Fruit fly (Drosophila melanogaster) whole organism, pupa: ENCODE data around the gene CG14244.

ENCODE experiments used
- CG10348 ChIP-seq: fragments of 200-800 bp; sonication (Bioruptor generic); IDR thresholded peaks from 2 replicates; pipeline ENCODE4 v1.3.6; 2022; ENCODE audit warnings: missing biosample characterization, missing genetic modification characterization
- CG12605 ChIP-seq: fragments of 200-800 bp; sonication (Bioruptor generic); IDR thresholded peaks from 2 replicates; pipeline ENCODE4 v1.3.6; 2022; ENCODE audit warnings: missing biosample characterization, missing genetic modification characterization
- CG14655 ChIP-seq: fragments of 200-800 bp; sonication (Bioruptor generic); optimal IDR thresholded peaks from 3 replicates; lab custom pipeline; 2017; ENCODE audit warnings: mild to moderate bottlenecking, missing biosample characterization, missing genetic modification reagents, missing genetic modification characterization
- CG15710 ChIP-seq: fragments of 200-800 bp; sonication (Bioruptor generic); optimal IDR thresholded peaks from 2 replicates; lab custom pipeline; 2018; ENCODE audit warnings: missing biosample characterization, mild to moderate bottlenecking, missing genetic modification characterization, moderate library complexity
- CG17806 ChIP-seq: fragments of 200-800 bp; sonication (Bioruptor generic); optimal IDR thresholded peaks from 2 replicates; lab custom pipeline; 2018; ENCODE audit warnings: missing biosample characterization, mild to moderate bottlenecking, missing genetic modification characterization, moderate library complexity
- CG32121 ChIP-seq: fragments of 200-800 bp; sonication (Bioruptor generic); IDR thresholded peaks from 2 replicates; pipeline ENCODE4 v1.3.6; 2022; ENCODE audit warnings: missing biosample characterization, missing genetic modification characterization
- CG34367 ChIP-seq: fragments of 200-800 bp; sonication (Bioruptor generic); optimal IDR thresholded peaks from 2 replicates; lab custom pipeline; 2018; ENCODE audit warnings: missing biosample characterization, mild to moderate bottlenecking, missing genetic modification characterization
- CG4496 ChIP-seq: fragments of 200-800 bp; sonication (Bioruptor generic); IDR thresholded peaks from 3 replicates; pipeline ENCODE4 v1.3.6; 2022; ENCODE audit warnings: missing biosample characterization, missing genetic modification characterization
- CG8159 ChIP-seq: fragments of 200-800 bp; sonication (Bioruptor generic); optimal IDR thresholded peaks from 3 replicates; lab custom pipeline; 2018; ENCODE audit warnings: missing biosample characterization, mild to moderate bottlenecking, missing genetic modification characterization, moderate library complexity
- CG8301 ChIP-seq: fragments of 200-800 bp; sonication (Bioruptor generic); optimal IDR thresholded peaks from 2 replicates; lab custom pipeline; 2018; ENCODE audit warnings: missing biosample characterization, mild to moderate bottlenecking, missing genetic modification characterization
- CG9948 ChIP-seq: fragments of 200-800 bp; sonication (Bioruptor generic); optimal IDR thresholded peaks from 2 replicates; lab custom pipeline; 2018; ENCODE audit warnings: missing biosample characterization, mild to moderate bottlenecking, missing genetic modification characterization, moderate library complexity
- D1 ChIP-seq: fragments of 200-800 bp; sonication (Bioruptor generic); optimal IDR thresholded peaks from 2 replicates; lab custom pipeline; 2018; ENCODE audit warnings: missing biosample characterization, mild to moderate bottlenecking, missing genetic modification characterization, moderate library complexity
- EcR ChIP-seq: fragments of 200-800 bp; sonication (Bioruptor generic); optimal IDR thresholded peaks from 3 replicates; lab custom pipeline; 2019; ENCODE audit warnings: missing biosample characterization, missing genetic modification characterization, mild to moderate bottlenecking, moderate library complexity, missing genetic modification reagents
- Ets98B ChIP-seq: fragments of 200-800 bp; sonication (Bioruptor generic); IDR thresholded peaks from 2 replicates; pipeline ENCODE4 v1.3.6; 2022; ENCODE audit warnings: missing biosample characterization, missing genetic modification characterization
- Pif1A ChIP-seq: fragments of 200-800 bp; sonication (Bioruptor generic); optimal IDR thresholded peaks from 3 replicates; lab custom pipeline; 2016; ENCODE audit warnings: missing biosample characterization, missing genetic modification characterization
- Pif1B ChIP-seq: fragments of 200-800 bp; sonication (Bioruptor generic); optimal IDR thresholded peaks from 3 replicates; lab custom pipeline; 2016; ENCODE audit warnings: missing biosample characterization, missing genetic modification characterization
- Snoo ChIP-seq: fragments of 200-800 bp; sonication (Bioruptor generic); optimal IDR thresholded peaks from 3 replicates; lab custom pipeline; 2017; ENCODE audit warnings: missing biosample characterization, mild to moderate bottlenecking, missing genetic modification characterization, inconsistent platforms
- fd96Ca ChIP-seq: fragments of 200-800 bp; sonication (Bioruptor generic); IDR thresholded peaks from 3 replicates; pipeline ENCODE4 v1.3.6; 2022; ENCODE audit warnings: missing biosample characterization, missing genetic modification characterization
- gl ChIP-seq: fragments of 200-800 bp; sonication (Bioruptor generic); optimal IDR thresholded peaks from 2 replicates; lab custom pipeline; 2018; ENCODE audit warnings: missing biosample characterization, mild to moderate bottlenecking, missing genetic modification characterization
- rn ChIP-seq: fragments of 200-800 bp; sonication (Bioruptor generic); IDR thresholded peaks from 2 replicates; pipeline ENCODE4 v1.3.6; 2022; ENCODE audit warnings: missing biosample characterization, missing genetic modification characterization

CG14244 gene

dm6 chr3R:26717295-26717694 is 8.6 kb upstream of the CG14244 start, which contains the start of gene CG6425:
CG6425 (minus strand) TSS chr3R:26717389.
- TF ChIP-seq CG17806 (tag; lab: Kevin White, UChicago) (peak; percentile 23), gl (tag; lab: Kevin White, UChicago) (no peak), CG8159 (peak; percentile 31), Snoo (tag; lab: Kevin White, UChicago) (no peak), CG10348 (no peak), rn (GFP tag; lab: Robert Waterston, UW) (no peak), CG12605 (no peak), CG15710 (peak; percentile 54), CG4496 (GFP tag; lab: Robert Waterston, UW) (0 out of 3 replicates have a peak, but pooled peaks have one; percentile 21), CG34367 (tag; lab: Kevin White, UChicago) (peak; percentile 13), D1 (no peak), CG9948 (tag; lab: Kevin White, UChicago) (peak; percentile 12)
- TF ChIP-seq, all 21 proteins: peak for 6

dm6 chr3R:26717864-26718263 is 8.1 kb upstream of the CG14244 start, which contains the start of gene Yif1:
Yif1 (plus strand) TSS chr3R:26717871.
- TF ChIP-seq gl (tag; lab: Kevin White, UChicago) (no peak), EcR (GFP tag; lab: Kevin White, UChicago) (no peak), CG8159 (no peak), CG9948 (tag; lab: Kevin White, UChicago) (no peak), CG14655 (GFP tag; lab: Kevin White, UChicago) (no peak), fd96Ca (0 out of 3 replicates have a peak, but pooled peaks have one; percentile 8), Pif1B (GFP tag; lab: Kevin White, UChicago) (no peak), CG34367 (tag; lab: Kevin White, UChicago) (no peak)
- TF ChIP-seq, all 21 proteins: peak for 1

dm6 chr3R:26724977-26725612 is 838 bp upstream of the CG14244 start, which contains the start of gene CG6420:
CG6420 (minus strand) TSS chr3R:26725216.
- TF ChIP-seq CG4496 (GFP tag; lab: Robert Waterston, UW) (peak; percentile 39; the same call in 1 of the 3 replicates), fd96Ca (no peak)

- no peak for TF ChIP-seq CG14655 (GFP tag; lab: Kevin White, UChicago)
- no peak for TF ChIP-seq CG15710
- TF ChIP-seq rn (GFP tag; lab: Robert Waterston, UW) = no peak
Observed at dm6 chr3R:26727014-26727413, 1.1 kb downstream of the CG14244 start, which contains the start of gene CG14246. CG14246 (plus strand) TSS chr3R:26727314.

dm6 chr3R:26728427-26728826 is 2.5 kb downstream of the CG14244 start, which contains the start of gene CG14245:
CG14245 (plus strand) TSS chr3R:26728727.
- no peak for TF ChIP-seq CG4496 (GFP tag; lab: Robert Waterston, UW)
- TF ChIP-seq Ets98B = no peak
- no peak for TF ChIP-seq rn (GFP tag; lab: Robert Waterston, UW)
- TF ChIP-seq CG15710 = no peak
- no peak for TF ChIP-seq CG34367 (tag; lab: Kevin White, UChicago)
- TF ChIP-seq CG14655 (GFP tag; lab: Kevin White, UChicago) = no peak
- TF ChIP-seq CG10348 = no peak
- TF ChIP-seq Pif1A (GFP tag; lab: Kevin White, UChicago) = no peak
- no peak for TF ChIP-seq CG32121 (GFP tag; lab: Robert Waterston, UW)
- no peak for TF ChIP-seq fd96Ca
- TF ChIP-seq CG17806 (tag; lab: Kevin White, UChicago) = no peak
- no peak for TF ChIP-seq CG9948 (tag; lab: Kevin White, UChicago)
- no peak for TF ChIP-seq gl (tag; lab: Kevin White, UChicago)
- no peak for TF ChIP-seq Snoo (tag; lab: Kevin White, UChicago)

- TF ChIP-seq CG8301 (tag; lab: Kevin White, UChicago) (no peak), rn (GFP tag; lab: Robert Waterston, UW) (no peak), EcR (GFP tag; lab: Kevin White, UChicago) (no peak), CG32121 (GFP tag; lab: Robert Waterston, UW) (no peak), CG34367 (tag; lab: Kevin White, UChicago) (no peak)
Observed at dm6 chr3R:26736207-26736606, 10.3 kb downstream of the CG14244 start, which contains the start of gene CG6403. CG6403 (minus strand) TSS chr3R:26736307.

- TF ChIP-seq Snoo (tag; lab: Kevin White, UChicago) (no peak), CG4496 (GFP tag; lab: Robert Waterston, UW) (no peak), Ets98B (no peak), Pif1A (GFP tag; lab: Kevin White, UChicago) (no peak), EcR (GFP tag; lab: Kevin White, UChicago) (no peak), CG9948 (tag; lab: Kevin White, UChicago) (no peak), CG12605 (no peak), CG14655 (GFP tag; lab: Kevin White, UChicago) (no peak), CG15710 (no peak), CG34367 (tag; lab: Kevin White, UChicago) (no peak), CG32121 (GFP tag; lab: Robert Waterston, UW) (no peak), CG17806 (tag; lab: Kevin White, UChicago) (no peak)
Observed at dm6 chr3R:26737310-26737709, 11.4 kb downstream of the CG14244 start, which contains the start of gene CG14247. CG14247 (plus strand) TSS chr3R:26737610.
